Fruit fly (Drosophila melanogaster) whole organism, embryonic: Measurements from ENCODE around the gene Grip84.

ENCODE experiments used
- Abd-B ChIP-seq: fragments of 200-800 bp; sonication (Bioruptor generic); optimal IDR thresholded peaks from 2 replicates; lab custom pipeline; 2018; ENCODE audit warnings: missing biosample characterization, mild to moderate bottlenecking, missing genetic modification characterization, moderate library complexity
- Antp ChIP-seq: fragments of 200-800 bp; sonication (Bioruptor generic); optimal IDR thresholded peaks from 3 replicates; lab custom pipeline; 2016; ENCODE audit warnings: missing biosample characterization, missing genetic modification characterization
- Bdp1 ChIP-seq: fragments of 200-800 bp; sonication (Bioruptor generic); optimal IDR thresholded peaks from 3 replicates; lab custom pipeline; 2016; ENCODE audit warnings: missing biosample characterization, missing genetic modification characterization
- CG10366 ChIP-seq: fragments of 200-800 bp; sonication (Bioruptor generic); IDR thresholded peaks from 2 replicates; pipeline ENCODE4 v1.3.6; 2022; ENCODE audit warnings: missing biosample characterization, missing genetic modification characterization
- CG11504 ChIP-seq: fragments of 200-800 bp; sonication (Bioruptor generic); optimal IDR thresholded peaks from 3 replicates; lab custom pipeline; 2019; ENCODE audit warnings: missing biosample characterization, mild to moderate bottlenecking, missing genetic modification characterization, moderate library complexity
- CG13123 ChIP-seq: fragments of 200-800 bp; sonication (Bioruptor generic); optimal IDR thresholded peaks from 2 replicates; lab custom pipeline; 2016; ENCODE audit warnings: missing biosample characterization, missing genetic modification characterization
- CG14965 ChIP-seq: fragments of 200-800 bp; sonication (Bioruptor generic); optimal IDR thresholded peaks from 2 replicates; lab custom pipeline; 2016; ENCODE audit warnings: missing biosample characterization, missing genetic modification characterization, borderline replicate concordance
- CG15269 ChIP-seq: fragments of 200-800 bp; sonication (Bioruptor generic); optimal IDR thresholded peaks from 2 replicates; lab custom pipeline; 2018; ENCODE audit warnings: missing biosample characterization, mild to moderate bottlenecking, missing genetic modification characterization, moderate library complexity
- CG15479 ChIP-seq: fragments of 200-800 bp; sonication (Bioruptor generic); optimal IDR thresholded peaks from 3 replicates; lab custom pipeline; 2019; ENCODE audit warnings: missing biosample characterization, mild to moderate bottlenecking, missing genetic modification characterization, moderate library complexity
- CG16813 ChIP-seq: fragments of 200-800 bp; sonication (Bioruptor generic); IDR thresholded peaks from 3 replicates; pipeline ENCODE4 v1.3.6; 2022; ENCODE audit warnings: missing biosample characterization, missing genetic modification characterization; ENCODE audit not compliant: partially characterized antibody
- CG30431 ChIP-seq: fragments of 200-800 bp; sonication (Bioruptor generic); optimal IDR thresholded peaks from 2 replicates; lab custom pipeline; 2017; ENCODE audit warnings: missing biosample characterization, missing genetic modification characterization
- CG31441 ChIP-seq: fragments of 200-800 bp; sonication (Bioruptor generic); IDR thresholded peaks from 2 replicates; pipeline ENCODE4 v1.3.6; 2022; ENCODE audit warnings: missing biosample characterization, missing genetic modification characterization
- CG3281 ChIP-seq: fragments of 200-800 bp; sonication (Bioruptor generic); optimal IDR thresholded peaks from 3 replicates; lab custom pipeline; 2017; ENCODE audit warnings: missing biosample characterization, mild to moderate bottlenecking, missing genetic modification characterization
- CG34224 ChIP-seq: fragments of 200-800 bp; sonication (Bioruptor generic); IDR thresholded peaks from 3 replicates; pipeline ENCODE4 v1.3.6; 2022; ENCODE audit warnings: missing biosample characterization, missing genetic modification characterization; ENCODE audit not compliant: partially characterized antibody
- Dad ChIP-seq: fragments of 200-800 bp; sonication (Bioruptor generic); optimal IDR thresholded peaks from 3 replicates; lab custom pipeline; 2016; ENCODE audit warnings: missing biosample characterization, missing genetic modification characterization
- Drgx ChIP-seq: fragments of 200-800 bp; sonication (Bioruptor generic); IDR thresholded peaks from 2 replicates; pipeline ENCODE4 v1.3.6; 2022; ENCODE audit warnings: missing biosample characterization, missing genetic modification characterization
- H15 ChIP-seq: fragments of 200-800 bp; sonication (Bioruptor generic); IDR thresholded peaks from 3 replicates; pipeline ENCODE4 v1.3.6; 2022; ENCODE audit warnings: missing biosample characterization, missing genetic modification characterization
- Hsf ChIP-seq: fragments of 200-800 bp; sonication (Bioruptor generic); optimal IDR thresholded peaks from 3 replicates; lab custom pipeline; 2016; ENCODE audit warnings: missing biosample characterization, missing genetic modification characterization
- Jarid2 ChIP-seq: fragments of 200-800 bp; sonication (Bioruptor generic); optimal IDR thresholded peaks from 3 replicates; lab custom pipeline; 2017; ENCODE audit warnings: mild to moderate bottlenecking, missing biosample characterization, missing genetic modification reagents, missing genetic modification characterization
- NK7.1 ChIP-seq: fragments of 200-800 bp; sonication (Bioruptor generic); optimal IDR thresholded peaks from 3 replicates; lab custom pipeline; 2016; ENCODE audit warnings: missing biosample characterization, missing genetic modification characterization
- Optix ChIP-seq: fragments of 200-800 bp; sonication (Bioruptor generic); IDR thresholded peaks from 3 replicates; pipeline ENCODE4 v1.3.6; 2022; ENCODE audit warnings: missing biosample characterization, missing genetic modification characterization
- Rfx ChIP-seq: fragments of 200-800 bp; sonication (Bioruptor generic); IDR thresholded peaks from 2 replicates; pipeline ENCODE4 v1.3.6; 2022; ENCODE audit warnings: missing biosample characterization, missing genetic modification characterization
- Vsx1 ChIP-seq: fragments of 200-800 bp; sonication (Bioruptor generic); optimal IDR thresholded peaks from 2 replicates; lab custom pipeline; 2017; ENCODE audit warnings: missing biosample characterization, mild to moderate bottlenecking, missing genetic modification characterization, missing genetic modification reagents
- Xrp1 ChIP-seq: fragments of 200-800 bp; sonication (Bioruptor generic); IDR thresholded peaks from 2 replicates; pipeline ENCODE4 v1.3.6; 2022; ENCODE audit warnings: missing biosample characterization, missing genetic modification characterization
- YL-1 ChIP-seq: fragments of 200-800 bp; sonication (Bioruptor generic); optimal IDR thresholded peaks from 3 replicates; lab custom pipeline; 2017; ENCODE audit warnings: missing biosample characterization, mild to moderate bottlenecking, missing genetic modification characterization
- cad ChIP-seq: fragments of >200 bp; optimal IDR thresholded peaks from 2 replicates; lab custom pipeline; 2017; ENCODE audit warnings: missing biosample characterization, missing genetic modification characterization
- chif ChIP-seq, 2 experiments: fragments of 200-800 bp; sonication (Bioruptor generic); optimal IDR thresholded peaks; 3 replicates each; lab custom pipeline; 2016; ENCODE audit warnings: missing biosample characterization in 2 of 2, missing genetic modification characterization in 2 of 2
- chm ChIP-seq: fragments of 200-800 bp; sonication (Bioruptor generic); IDR thresholded peaks from 2 replicates; pipeline ENCODE4 v1.3.6; 2022; ENCODE audit warnings: missing biosample characterization, missing genetic modification characterization
- chn ChIP-seq: fragments of 200-800 bp; sonication (Bioruptor generic); optimal IDR thresholded peaks from 2 replicates; lab custom pipeline; 2016; ENCODE audit warnings: missing biosample characterization, missing genetic modification characterization
- dm ChIP-seq: fragments of 200-800 bp; sonication (Bioruptor generic); optimal IDR thresholded peaks from 3 replicates; lab custom pipeline; 2016; ENCODE audit warnings: missing biosample characterization, missing genetic modification characterization
- emc ChIP-seq: fragments of 200-800 bp; sonication (Bioruptor generic); optimal IDR thresholded peaks from 2 replicates; lab custom pipeline; 2016; ENCODE audit warnings: missing biosample characterization, missing genetic modification characterization
- ewg ChIP-seq: fragments of 200-800 bp; sonication (Bioruptor generic); optimal IDR thresholded peaks from 3 replicates; lab custom pipeline; 2017; ENCODE audit warnings: mild to moderate bottlenecking, missing biosample characterization, missing genetic modification reagents, missing genetic modification characterization
- gcm ChIP-seq: fragments of 200-800 bp; sonication (Bioruptor generic); optimal IDR thresholded peaks from 2 replicates; lab custom pipeline; 2019; ENCODE audit warnings: missing biosample characterization, mild to moderate bottlenecking, missing genetic modification characterization, moderate library complexity
- grn ChIP-seq: fragments of 200-800 bp; sonication (Bioruptor generic); optimal IDR thresholded peaks from 3 replicates; lab custom pipeline; 2017; ENCODE audit warnings: missing biosample characterization, missing genetic modification characterization
- gsb ChIP-seq: fragments of 200-800 bp; sonication (Bioruptor generic); IDR thresholded peaks from 2 replicates; pipeline ENCODE4 v1.3.6; 2022; ENCODE audit warnings: missing biosample characterization, missing genetic modification characterization
- insv ChIP-seq, 2 experiments: fragments of 200-800 bp; sonication (Bioruptor generic); optimal IDR thresholded peaks; 3 replicates each; lab custom pipeline; 2016 to 2018; ENCODE audit warnings: missing biosample characterization in 2 of 2, missing genetic modification characterization in 2 of 2
- lbe ChIP-seq: fragments of 200-800 bp; sonication (Bioruptor generic); optimal IDR thresholded peaks from 2 replicates; lab custom pipeline; 2016; ENCODE audit warnings: missing biosample characterization, mild to moderate bottlenecking, missing genetic modification characterization
- mld ChIP-seq: fragments of 200-800 bp; sonication (Bioruptor generic); IDR thresholded peaks from 3 replicates; pipeline ENCODE4 v1.3.6; 2022; ENCODE audit warnings: missing biosample characterization, missing genetic modification characterization; ENCODE audit not compliant: partially characterized antibody
- nau ChIP-seq: fragments of 200-800 bp; sonication (Bioruptor generic); optimal IDR thresholded peaks from 3 replicates; lab custom pipeline; 2017; ENCODE audit warnings: missing biosample characterization, mild to moderate bottlenecking, missing genetic modification characterization, missing genetic modification reagents
- nerfin-2 ChIP-seq: fragments of 200-800 bp; sonication (Bioruptor generic); IDR thresholded peaks from 2 replicates; pipeline ENCODE4 v1.3.6; 2022; ENCODE audit warnings: missing biosample characterization, missing genetic modification characterization; ENCODE audit not compliant: partially characterized antibody
- oc ChIP-seq: fragments of 200-800 bp; sonication (Bioruptor generic); optimal IDR thresholded peaks from 2 replicates; lab custom pipeline; 2018; ENCODE audit warnings: missing biosample characterization, mild to moderate bottlenecking, missing genetic modification characterization, moderate library complexity
- phol ChIP-seq: fragments of 200-800 bp; sonication (Bioruptor generic); optimal IDR thresholded peaks from 3 replicates; lab custom pipeline; 2018; ENCODE audit warnings: missing biosample characterization, mild to moderate bottlenecking, missing genetic modification characterization, moderate library complexity
- sd ChIP-seq: fragments of 200-800 bp; sonication (Bioruptor generic); optimal IDR thresholded peaks from 3 replicates; lab custom pipeline; 2018; ENCODE audit warnings: missing biosample characterization, mild to moderate bottlenecking, missing genetic modification characterization, moderate library complexity
- slbo ChIP-seq: fragments of 200-800 bp; sonication (Bioruptor generic); IDR thresholded peaks from 2 replicates; pipeline ENCODE4 v1.3.6; 2022; ENCODE audit warnings: missing biosample characterization, missing genetic modification characterization
- sob ChIP-seq: fragments of 200-800 bp; sonication (Bioruptor generic); IDR thresholded peaks from 2 replicates; pipeline ENCODE4 v1.3.6; 2022; ENCODE audit warnings: missing biosample characterization, missing genetic modification characterization
- ttk ChIP-seq: fragments of 200-800 bp; sonication (Bioruptor generic); IDR thresholded peaks from 2 replicates; pipeline ENCODE4 v2.1.2; 2022; ENCODE audit warnings: missing biosample characterization, missing genetic modification characterization
- twi ChIP-seq: fragments of 200-800 bp; optimal IDR thresholded peaks from 2 replicates; lab custom pipeline; 2019; ENCODE audit warnings: missing biosample characterization, mild to moderate bottlenecking, missing genetic modification characterization, moderate library complexity
- vnd ChIP-seq: fragments of 200-800 bp; sonication (Bioruptor generic); IDR thresholded peaks from 3 replicates; pipeline ENCODE4 v1.3.6; 2022; ENCODE audit warnings: missing biosample characterization, missing genetic modification characterization; ENCODE audit not compliant: partially characterized antibody
- wdn ChIP-seq: fragments of 200-800 bp; sonication (Bioruptor generic); IDR thresholded peaks from 2 replicates; pipeline ENCODE4 v1.3.6; 2022; ENCODE audit warnings: missing biosample characterization, missing genetic modification characterization
- wor ChIP-seq: fragments of 200-800 bp; sonication (Bioruptor generic); IDR thresholded peaks from 2 replicates; pipeline ENCODE4 v1.3.6; 2022; ENCODE audit warnings: missing biosample characterization, missing genetic modification characterization
- zf30C ChIP-seq: fragments of 200-800 bp; sonication (Bioruptor generic); optimal IDR thresholded peaks from 3 replicates; lab custom pipeline; 2018; ENCODE audit warnings: missing biosample characterization, mild to moderate bottlenecking, missing genetic modification characterization

Gene Grip84

DNA sequence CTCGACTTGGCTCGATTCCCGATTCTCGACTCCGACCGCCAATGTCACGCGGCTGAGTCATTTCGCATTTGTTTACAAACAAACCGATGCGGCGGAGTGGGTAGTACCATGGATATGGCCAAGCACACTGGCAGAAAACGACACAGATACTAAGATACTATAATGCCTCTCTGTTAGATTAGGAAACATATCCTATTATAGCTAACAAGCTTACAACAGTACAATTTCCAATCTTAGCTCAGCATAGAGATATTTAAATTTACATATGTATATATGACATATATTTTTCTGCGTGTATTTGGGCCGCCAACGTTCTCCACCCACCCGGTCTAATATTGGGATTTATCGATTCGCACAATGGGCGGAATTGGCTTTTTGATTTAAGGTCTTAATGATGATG lies 38.4 kb upstream of the Grip84 start (continued):
- TF ChIP-seq slbo (GFP tag; lab: Robert Waterston, UW) (peak; percentile 87), sob (GFP tag; lab: Robert Waterston, UW) (peak; percentile 84), Rfx (peak; percentile 93), cad (GFP tag; lab: Kevin White, UChicago) (no peak), Optix (GFP tag; lab: Robert Waterston, UW) (0 out of 3 replicates have a peak, but pooled peaks have one; percentile 27), sd (tag; lab: Kevin White, UChicago) (peak; percentile 25), vnd (no peak), phol (peak; percentile 69), CG15479 (GFP tag; lab: Kevin White, UChicago) (no peak), mld (GFP tag; lab: Robert Waterston, UW) (no peak), zf30C (GFP tag; lab: Kevin White, UChicago) (peak; percentile 27), Xrp1 (peak; percentile 71), Hsf (GFP tag; lab: Kevin White, UChicago) (peak; percentile 66), grn (GFP tag; lab: Kevin White, UChicago) (no peak), Jarid2 (GFP tag; lab: Kevin White, UChicago) (peak; percentile 41), CG30431 (GFP tag; lab: Kevin White, UChicago) (peak; percentile 43), ewg (GFP tag; lab: Kevin White, UChicago) (peak; percentile 48), wdn (GFP tag; lab: Robert Waterston, UW) (peak; percentile 67), chif (GFP tag; optimal IDR thresholded peaks at IDR 0.05; lab: Kevin White, UChicago) (peak; percentile 43 to 62), emc (GFP tag; lab: Kevin White, UChicago) (no peak), chn (GFP tag; lab: Kevin White, UChicago) (peak; percentile 60), Bdp1 (GFP tag; lab: Kevin White, UChicago) (no peak), insv (GFP tag; optimal IDR thresholded peaks at IDR 0.05; lab: Kevin White, UChicago) (no peak), nerfin-2 (GFP tag; lab: Robert Waterston, UW) (no peak), CG10366 (GFP tag; lab: Robert Waterston, UW) (peak; percentile 88), nau (peak; percentile 59), lbe (GFP tag; lab: Kevin White, UChicago) (peak; percentile 30), CG31441 (GFP tag; lab: Robert Waterston, UW) (peak; percentile 78), CG3281 (peak; percentile 79), gsb (GFP tag; lab: Robert Waterston, UW) (peak; percentile 63), twi (tag; lab: Kevin White, UChicago) (no peak), CG13123 (peak; percentile 35), CG14965 (GFP tag; lab: Kevin White, UChicago) (no peak), CG11504 (tag; lab: Kevin White, UChicago) (peak; percentile 87), H15 (GFP tag; lab: Robert Waterston, UW) (peak; percentile 69; the same call in 2 of the 3 replicates), CG34224 (no peak), oc (tag; lab: Kevin White, UChicago) (no peak), NK7.1 (GFP tag; lab: Kevin White, UChicago) (no peak), ttk (GFP tag; lab: Robert Waterston, UW) (0 out of 2 replicates have a peak, but pooled peaks have one; percentile 56), Dad (GFP tag; lab: Kevin White, UChicago) (peak; percentile 31), dm (no peak), Drgx (peak; percentile 84), CG15269 (peak; percentile 85), wor (GFP tag; lab: Robert Waterston, UW) (peak; percentile 48; the same call in 1 of the 2 replicates), Abd-B (peak; percentile 70), CG16813 (GFP tag; lab: Robert Waterston, UW) (no peak), gcm (GFP tag; lab: Kevin White, UChicago) (peak; percentile 43), Vsx1 (GFP tag; lab: Kevin White, UChicago) (peak; percentile 68), YL-1 (GFP tag; lab: Kevin White, UChicago) (no peak), chm (GFP tag; lab: Robert Waterston, UW) (peak; percentile 77), Antp (GFP tag; lab: Kevin White, UChicago) (peak; percentile 32)
